Fruit fly (Drosophila melanogaster) whole organism, embryonic: ENCODE measurements around the gene CG7295.

Experiments used
- CG10565 ChIP-seq: fragments of 200-800 bp; sonication (Bioruptor generic); optimal IDR thresholded peaks from 3 replicates; lab custom pipeline; 2016; ENCODE audit warnings: missing biosample characterization, mild to moderate bottlenecking, missing genetic modification characterization
- CG15269 ChIP-seq: fragments of 200-800 bp; sonication (Bioruptor generic); optimal IDR thresholded peaks from 2 replicates; lab custom pipeline; 2018; ENCODE audit warnings: missing biosample characterization, mild to moderate bottlenecking, missing genetic modification characterization, moderate library complexity
- CG16779 ChIP-seq: fragments of 200-800 bp; sonication (Bioruptor generic); IDR thresholded peaks from 2 replicates; pipeline ENCODE4 v1.3.6; 2022; ENCODE audit warnings: missing biosample characterization, missing genetic modification characterization
- CG3847 ChIP-seq: fragments of 200-800 bp; sonication (Bioruptor generic); IDR thresholded peaks from 2 replicates; pipeline ENCODE4 v1.3.6; 2022; ENCODE audit warnings: missing biosample characterization, missing genetic modification characterization
- CG43689 ChIP-seq: fragments of 200-800 bp; sonication (Bioruptor generic); IDR thresholded peaks from 2 replicates; pipeline ENCODE4 v1.3.6; 2022; ENCODE audit warnings: missing biosample characterization, missing genetic modification characterization
- CG8359 ChIP-seq: fragments of 200-800 bp; sonication (Bioruptor generic); optimal IDR thresholded peaks from 2 replicates; lab custom pipeline; 2017; ENCODE audit warnings: missing biosample characterization, mild to moderate bottlenecking, missing genetic modification characterization, borderline replicate concordance
- Dp ChIP-seq: fragments of 200-800 bp; sonication (Bioruptor generic); optimal IDR thresholded peaks from 2 replicates; lab custom pipeline; 2018; ENCODE audit warnings: missing biosample characterization, mild to moderate bottlenecking, missing genetic modification characterization, moderate library complexity
- Gug ChIP-seq: fragments of 200-800 bp; sonication (Bioruptor generic); IDR thresholded peaks from 4 replicates; pipeline ENCODE4 v1.3.6; 2022; ENCODE audit warnings: missing biosample characterization, missing genetic modification characterization
- Hr78 ChIP-seq, 2 experiments: fragments of 200-800 bp in 1 of 2; fragments of >200 bp in 1 of 2; sonication (Bioruptor generic) in 1 of 2; optimal IDR thresholded peaks; 2 replicates each; lab custom pipeline; 2017 to 2019; ENCODE audit warnings: missing biosample characterization in 2 of 2, missing genetic modification characterization in 2 of 2, mild to moderate bottlenecking in 1 of 2, moderate library complexity in 1 of 2
- Max ChIP-seq: fragments of 200-800 bp; sonication (Bioruptor generic); optimal IDR thresholded peaks from 2 replicates; lab custom pipeline; 2016; ENCODE audit warnings: missing biosample characterization, mild to moderate bottlenecking, missing genetic modification characterization
- cato ChIP-seq: fragments of 200-800 bp; sonication (Bioruptor generic); optimal IDR thresholded peaks from 2 replicates; lab custom pipeline; 2016; ENCODE audit warnings: missing biosample characterization, missing genetic modification characterization, borderline replicate concordance
- gcm2 ChIP-seq: fragments of 200-800 bp; sonication (Bioruptor generic); optimal IDR thresholded peaks from 2 replicates; lab custom pipeline; 2016; ENCODE audit warnings: missing biosample characterization, missing genetic modification characterization
- gsb-n ChIP-seq: fragments of 200-800 bp; sonication (Bioruptor generic); optimal IDR thresholded peaks from 3 replicates; lab custom pipeline; 2018; ENCODE audit warnings: missing biosample characterization, mild to moderate bottlenecking, missing genetic modification characterization

dm6 chr2L:1906326-1906725, 36.7 kb downstream of the CG7295 start:
- TF ChIP-seq CG43689: no peak
- TF ChIP-seq cato (GFP tag; lab: Kevin White, UChicago): no peak
- no peak for TF ChIP-seq Max
- no peak for TF ChIP-seq Gug (GFP tag; lab: Robert Waterston, UW)
- TF ChIP-seq CG15269 (tag; lab: Kevin White, UChicago): no peak
- no peak for TF ChIP-seq gsb-n (tag; lab: Kevin White, UChicago)
- no peak for TF ChIP-seq gcm2 (GFP tag; lab: Kevin White, UChicago)
- TF ChIP-seq CG10565 (GFP tag; lab: Kevin White, UChicago): no peak
- TF ChIP-seq Hr78 (GFP tag; optimal IDR thresholded peaks at IDR 0.05; lab: Kevin White, UChicago): no peak
- no peak for TF ChIP-seq CG3847 (GFP tag; lab: Robert Waterston, UW)
- no peak for TF ChIP-seq Dp (GFP tag; lab: Kevin White, UChicago)
- no peak for TF ChIP-seq CG16779 (GFP tag; lab: Robert Waterston, UW)
- no peak for TF ChIP-seq CG8359 (GFP tag; lab: Kevin White, UChicago)
